Fruit fly (Drosophila melanogaster): Measurements from ENCODE around the gene CG32119.

The CG32119 gene

dm6 chr3L:13235495-13236284, 12.8 kb downstream of the CG32119 start (continued):
- TF ChIP-seq eyg (GFP tag; optimal IDR thresholded peaks at IDR 0.05) (peak; percentile 53), CG4707 (GFP tag; optimal IDR thresholded peaks at IDR 0.05) (peak; percentile 88), Xrp1 (GFP tag; IDR thresholded peaks at IDR 0.05) (peak; percentile 87), Side (GFP tag; optimal IDR thresholded peaks at IDR 0.05) (peak; percentile 69), bab2 (GFP tag; optimal IDR thresholded peaks at IDR 0.05) (peak; percentile 75), CG2116 (GFP tag; optimal IDR thresholded peaks at IDR 0.05) (peak; percentile 55), sug (tag; optimal IDR thresholded peaks at IDR 0.05) (peak; percentile 3), lbe (GFP tag; optimal IDR thresholded peaks at IDR 0.05) (no peak), ash1 (GFP tag; optimal IDR thresholded peaks at IDR 0.05) (no peak), Deaf1 (tag; optimal IDR thresholded peaks at IDR 0.05) (no peak), H15 (GFP tag; IDR thresholded peaks at IDR 0.05) (no peak), Dp (GFP tag; optimal IDR thresholded peaks at IDR 0.05) (no peak), ara (GFP tag; IDR thresholded peaks at IDR 0.05) (peak; percentile 83), pho (GFP tag; optimal IDR thresholded peaks at IDR 0.05) (no peak), Oaz (GFP tag; IDR thresholded peaks at IDR 0.05) (no peak), corto (GFP tag; optimal IDR thresholded peaks at IDR 0.05) (no peak), CG8388 (GFP tag; optimal IDR thresholded peaks at IDR 0.05) (peak; percentile 60), MESR4 (GFP tag; optimal IDR thresholded peaks at IDR 0.05) (peak; percentile 7), ems (GFP tag; optimal IDR thresholded peaks at IDR 0.05) (peak; percentile 41), Max (GFP tag; optimal IDR thresholded peaks at IDR 0.05) (peak; percentile 56), CG10565 (GFP tag; optimal IDR thresholded peaks at IDR 0.05) (no peak), Ravus (GFP tag; IDR thresholded peaks at IDR 0.05) (no peak; the same call in 1 of the 2 replicates), grn (GFP tag; optimal IDR thresholded peaks at IDR 0.05) (peak; percentile 71), HmgD (GFP tag; optimal IDR thresholded peaks at IDR 0.05) (no peak), Rx (GFP tag; IDR thresholded peaks at IDR 0.05) (no peak), CG10209 (GFP tag; optimal IDR thresholded peaks at IDR 0.05) (peak; percentile 67), sob (GFP tag; IDR thresholded peaks at IDR 0.05) (peak; percentile 65), Gsc (GFP tag; IDR thresholded peaks at IDR 0.05) (no peak), Gug (GFP tag; IDR thresholded peaks at IDR 0.05) (no peak), pan (optimal IDR thresholded peaks at IDR 0.05) (no peak), pan (GFP tag; optimal IDR thresholded peaks at IDR 0.05 in 1 of 2, IDR thresholded peaks at IDR 0.05 in 1 of 2) (peak in 1 of 2 experiments; percentile 50), Taf1 (GFP tag; IDR thresholded peaks at IDR 0.05) (no peak), ind (GFP tag; optimal IDR thresholded peaks at IDR 0.05) (peak; percentile 11), mld (GFP tag; IDR thresholded peaks at IDR 0.05; ENCODE audit: partially characterized antibody) (no peak), Vsx1 (GFP tag; optimal IDR thresholded peaks at IDR 0.05) (peak; percentile 92), CG15269 (tag; optimal IDR thresholded peaks at IDR 0.05) (peak; percentile 17), pita (GFP tag; optimal IDR thresholded peaks at IDR 0.05) (no peak), mirr (GFP tag; optimal IDR thresholded peaks at IDR 0.05) (no peak), Fer2 (tag; optimal IDR thresholded peaks at IDR 0.05) (peak; percentile 17), pb (GFP tag; optimal IDR thresholded peaks at IDR 0.05) (peak; percentile 45), eve (GFP tag; optimal IDR thresholded peaks at IDR 0.05) (no peak), Dfd (GFP tag; optimal IDR thresholded peaks at IDR 0.05) (no peak), CG6175 (GFP tag; IDR thresholded peaks at IDR 0.05) (no peak), Nf-YA (GFP tag; IDR thresholded peaks at IDR 0.05) (peak; percentile 57), CG12219 (GFP tag; optimal IDR thresholded peaks at IDR 0.05) (peak; percentile 73), CrebB (tag; optimal IDR thresholded peaks at IDR 0.05) (peak; percentile 64), CG6791 (GFP tag; IDR thresholded peaks at IDR 0.05; ENCODE audit: partially characterized antibody) (no peak), stc (GFP tag; IDR thresholded peaks at IDR 0.05) (peak; percentile 69; the same call in 1 of the 2 replicates), Abd-B (GFP tag; optimal IDR thresholded peaks at IDR 0.05) (no peak), Fer1 (GFP tag; optimal IDR thresholded peaks at IDR 0.05) (peak; percentile 58)

All from whole organism, embryonic.